Worm (Caenorhabditis elegans): Measurements from ENCODE around the gene kin-18.

ce11 chrIII:6146797-6147196, 28.4 kb downstream of the kin-18 start:
- no peak for TF ChIP-seq ceh-45 (GFP tag; IDR thresholded peaks at IDR 0.05)
- no peak for TF ChIP-seq mec-3 (tag; optimal IDR thresholded peaks at IDR 0.05; ENCODE audit: borderline replicate concordance)
- no peak for TF ChIP-seq nfya-1 (tag; optimal IDR thresholded peaks at IDR 0.05)
- no peak for TF ChIP-seq elt-2 (tag; optimal IDR thresholded peaks at IDR 0.05)
